Fruit fly (Drosophila melanogaster) whole organism, adult: Measurements from ENCODE around the gene CG13033.

ENCODE experiments used
- CG11617 ChIP-seq: fragments of 200-800 bp; sonication (Bioruptor generic); optimal IDR thresholded peaks from 2 replicates; lab custom pipeline; 2017; ENCODE audit warnings: mild to moderate bottlenecking, missing biosample characterization, missing genetic modification reagents, missing genetic modification characterization
- CG12768 ChIP-seq: fragments of 200-800 bp; sonication (Bioruptor generic); optimal IDR thresholded peaks from 2 replicates; lab custom pipeline; 2017; ENCODE audit warnings: missing biosample characterization, missing genetic modification characterization, mild to moderate bottlenecking, moderate library complexity, missing genetic modification reagents
- CG14711 ChIP-seq: fragments of 200-800 bp; sonication (Bioruptor generic); optimal IDR thresholded peaks from 2 replicates; lab custom pipeline; 2018; ENCODE audit warnings: missing biosample characterization, mild to moderate bottlenecking, missing genetic modification characterization, moderate library complexity
- CG1620 ChIP-seq: fragments of 200-800 bp; sonication (Bioruptor generic); optimal IDR thresholded peaks from 2 replicates; lab custom pipeline; 2016; ENCODE audit warnings: missing biosample characterization, missing genetic modification characterization
- CG33017 ChIP-seq: fragments of 200-800 bp; sonication (Bioruptor generic); optimal IDR thresholded peaks from 2 replicates; lab custom pipeline; 2018; ENCODE audit warnings: missing biosample characterization, mild to moderate bottlenecking, missing genetic modification characterization, moderate library complexity
- CG5204 ChIP-seq: fragments of 200-800 bp; sonication (Bioruptor generic); optimal IDR thresholded peaks from 2 replicates; lab custom pipeline; 2016; ENCODE audit warnings: missing biosample characterization, missing genetic modification characterization
- CG7045 ChIP-seq: fragments of 200-800 bp; sonication (Bioruptor generic); optimal IDR thresholded peaks from 2 replicates; lab custom pipeline; 2017; ENCODE audit warnings: missing biosample characterization, mild to moderate bottlenecking, missing genetic modification characterization
- CG7101 ChIP-seq: fragments of 200-800 bp; sonication (Bioruptor generic); optimal IDR thresholded peaks from 2 replicates; lab custom pipeline; 2018; ENCODE audit warnings: missing biosample characterization, mild to moderate bottlenecking, missing genetic modification characterization, moderate library complexity
- Clk ChIP-seq: fragments of 200-800 bp; sonication (Bioruptor generic); optimal IDR thresholded peaks from 2 replicates; lab custom pipeline; 2017; ENCODE audit warnings: missing biosample characterization, missing genetic modification characterization
- Crg-1 ChIP-seq: fragments of 200-800 bp; sonication (Bioruptor generic); optimal IDR thresholded peaks from 2 replicates; lab custom pipeline; 2016; ENCODE audit warnings: missing biosample characterization, missing genetic modification characterization
- Hr96 ChIP-seq: fragments of 200-800 bp; sonication (Bioruptor generic); optimal IDR thresholded peaks from 2 replicates; lab custom pipeline; 2016; ENCODE audit warnings: missing biosample characterization, missing genetic modification characterization
- Mnt ChIP-seq: fragments of 200-800 bp; sonication (Bioruptor generic); optimal IDR thresholded peaks from 2 replicates; lab custom pipeline; 2016; ENCODE audit warnings: missing biosample characterization, mild to moderate bottlenecking, missing genetic modification characterization
- bab1 ChIP-seq: fragments of 200-800 bp; sonication (Bioruptor generic); optimal IDR thresholded peaks from 3 replicates; lab custom pipeline; 2019; ENCODE audit warnings: missing biosample characterization, mild to moderate bottlenecking, missing genetic modification characterization, moderate library complexity
- cic ChIP-seq: fragments of 200-800 bp; sonication (Bioruptor generic); optimal IDR thresholded peaks from 2 replicates; lab custom pipeline; 2017; ENCODE audit warnings: missing biosample characterization, mild to moderate bottlenecking, missing genetic modification characterization, moderate library complexity
- cnc ChIP-seq, 2 experiments: fragments of >200 bp; optimal IDR thresholded peaks; 2 replicates each; lab custom pipeline; 2017
- kay ChIP-seq: fragments of 200-800 bp; sonication (Bioruptor generic); peaks from one replicate; lab custom pipeline; 2016; ENCODE audit warnings: missing biosample characterization, missing genetic modification characterization, borderline replicate concordance
- ovo ChIP-seq: fragments of 200-800 bp; sonication (Bioruptor generic); optimal IDR thresholded peaks from 2 replicates; lab custom pipeline; 2016; ENCODE audit warnings: missing biosample characterization, missing genetic modification characterization
- pad ChIP-seq: fragments of 200-800 bp; sonication (Bioruptor generic); optimal IDR thresholded peaks from 3 replicates; lab custom pipeline; 2017; ENCODE audit warnings: missing biosample characterization, missing genetic modification characterization, mild to moderate bottlenecking, moderate library complexity, missing genetic modification reagents
- tj ChIP-seq: fragments of 200-800 bp; sonication (Bioruptor generic); optimal IDR thresholded peaks from 3 replicates; lab custom pipeline; 2017; ENCODE audit warnings: missing biosample characterization, mild to moderate bottlenecking, missing genetic modification characterization, moderate library complexity
- toe ChIP-seq: fragments of 200-800 bp; sonication (Bioruptor generic); optimal IDR thresholded peaks from 2 replicates; lab custom pipeline; 2016; ENCODE audit warnings: missing biosample characterization, missing genetic modification characterization

The CG13033 gene

DNA sequence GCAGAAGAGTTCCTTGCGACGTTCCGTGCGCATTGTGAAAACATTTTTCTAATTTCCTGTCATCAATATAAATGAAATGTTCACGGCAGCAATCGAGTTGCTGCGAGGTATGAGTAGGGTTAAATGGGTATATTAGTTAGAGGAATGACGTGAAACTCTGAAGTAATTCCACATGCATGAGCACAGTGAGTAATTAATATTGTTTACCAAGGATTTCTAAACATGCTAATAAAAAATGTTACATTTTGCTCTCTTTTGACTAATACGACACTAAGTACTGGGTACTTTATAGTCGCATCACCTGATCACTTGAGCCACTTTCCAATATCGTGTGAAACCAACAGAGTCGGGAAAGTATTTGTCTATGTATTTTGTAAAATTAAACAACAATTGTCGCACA is 1.2 kb downstream of the CG13033 start:
- TF ChIP-seq CG11617 (no peak), cnc (optimal IDR thresholded peaks at IDR 0.05; lab: Kevin White, UChicago) (no peak), ovo (GFP tag; lab: Kevin White, UChicago) (no peak), kay (GFP tag; lab: Kevin White, UChicago) (no peak), CG33017 (tag; lab: Kevin White, UChicago) (no peak)

DNA sequence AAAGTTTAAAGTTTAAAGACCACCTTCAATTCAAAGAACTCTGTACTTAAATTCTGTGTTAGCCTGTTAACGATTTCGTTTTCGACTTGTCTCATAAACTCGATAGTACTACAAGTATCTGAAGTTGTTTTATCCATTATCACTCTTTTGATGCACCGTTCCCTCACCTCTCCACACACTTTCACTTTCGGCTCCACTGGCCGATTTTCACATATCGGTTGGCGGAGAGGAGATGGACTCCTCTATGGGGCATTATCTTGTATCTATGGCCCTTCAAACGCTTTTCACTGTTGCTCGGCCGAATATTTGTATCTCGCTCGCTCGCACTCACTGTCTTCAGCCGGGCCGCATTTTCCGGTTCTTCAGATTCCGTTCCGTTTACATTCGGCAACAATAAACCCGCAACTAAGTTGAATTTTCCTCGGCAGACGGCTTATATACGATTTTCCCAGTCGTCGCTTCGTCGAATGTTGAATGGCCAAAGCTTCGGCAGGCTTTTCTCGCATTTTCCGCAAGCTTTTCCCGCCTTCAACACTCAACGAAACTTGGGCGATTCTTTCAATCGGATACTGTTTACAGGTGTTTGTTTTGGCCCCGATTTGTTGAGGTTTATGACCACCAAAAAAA is 2.3 kb downstream of the CG13033 start, which contains the start of gene CG43373:
Gene CG43373, minus strand, starts transcription at position 373 of the 627 bp plus-strand sequence.
- TF ChIP-seq cic = no peak
- TF ChIP-seq kay (GFP tag; lab: Kevin White, UChicago) = no peak
- TF ChIP-seq ovo (GFP tag; lab: Kevin White, UChicago) = no peak
- TF ChIP-seq CG11617 = no peak
- TF ChIP-seq Clk (GFP tag; lab: Kevin White, UChicago) = no peak
- no peak for TF ChIP-seq cnc (optimal IDR thresholded peaks at IDR 0.05; lab: Kevin White, UChicago)
- TF ChIP-seq Mnt (GFP tag; lab: Kevin White, UChicago) = no peak
- no peak for TF ChIP-seq CG12768 (GFP tag; lab: Kevin White, UChicago)
- TF ChIP-seq CG7045 = no peak
- TF ChIP-seq CG5204 (GFP tag; lab: Kevin White, UChicago) = no peak
- TF ChIP-seq bab1 (GFP tag; lab: Kevin White, UChicago) = no peak
- no peak for TF ChIP-seq tj (GFP tag; lab: Kevin White, UChicago)
- TF ChIP-seq CG33017 (tag; lab: Kevin White, UChicago) = no peak
- TF ChIP-seq toe = no peak

DNA sequence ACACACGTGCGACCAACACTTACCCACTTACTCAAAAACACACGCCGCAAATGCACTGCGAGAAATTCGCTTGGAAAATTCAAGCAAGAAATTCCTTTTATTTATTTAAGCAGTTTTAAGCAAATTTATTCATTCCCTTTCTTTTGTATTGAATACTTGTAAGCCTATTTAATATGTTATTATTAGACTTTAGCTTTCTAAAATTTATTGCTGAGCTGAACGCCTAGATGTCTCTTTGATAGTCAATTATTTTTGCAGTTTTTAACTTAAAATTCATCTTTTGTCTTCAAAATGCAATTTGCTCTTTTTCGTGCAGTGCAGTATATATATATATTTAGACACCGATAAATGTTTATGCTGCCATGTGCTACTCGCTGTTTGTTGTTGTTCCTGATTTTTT is 11.5 kb downstream of the CG13033 start:
- no peak for TF ChIP-seq CG7045
- TF ChIP-seq Crg-1 = no peak
- no peak for TF ChIP-seq tj (GFP tag; lab: Kevin White, UChicago)
- TF ChIP-seq toe = no peak
- peak; percentile 57 for TF ChIP-seq bab1 (GFP tag; lab: Kevin White, UChicago)
- no peak for TF ChIP-seq CG5204 (GFP tag; lab: Kevin White, UChicago)
- no peak for TF ChIP-seq Clk (GFP tag; lab: Kevin White, UChicago)

DNA sequence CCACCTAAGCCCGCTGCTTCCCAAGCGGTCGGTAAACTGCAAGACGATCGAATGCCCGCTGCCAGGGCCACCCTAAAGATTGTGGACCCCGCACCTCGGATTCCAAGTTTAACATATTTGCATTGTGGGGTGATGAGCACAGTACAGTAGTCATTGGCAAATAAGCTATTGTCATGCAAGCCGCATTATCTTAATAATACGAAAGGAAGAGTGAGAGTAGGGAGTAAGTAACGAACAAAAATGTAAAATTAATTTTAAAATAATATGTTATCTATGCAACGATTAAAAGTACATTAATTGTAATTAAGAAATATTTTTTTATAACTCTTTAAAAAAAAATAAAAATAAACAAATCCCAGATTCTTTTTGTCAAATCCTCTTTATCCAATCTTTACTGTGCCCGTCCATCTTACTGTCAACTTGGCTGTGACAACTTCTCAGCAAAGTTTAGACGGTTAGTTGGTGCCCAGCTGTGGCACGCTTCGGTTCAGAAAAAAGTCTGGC is 48.2 kb downstream of the CG13033 start, which contains the start of gene st:
Gene st, plus strand, starts transcription at position 454 of the 504 bp plus-strand sequence.
- TF ChIP-seq CG12768 (GFP tag; lab: Kevin White, UChicago) (no peak), CG7101 (peak; percentile 18), CG33017 (tag; lab: Kevin White, UChicago) (peak; percentile 8), cic (no peak), tj (GFP tag; lab: Kevin White, UChicago) (peak; percentile 3)

dm6 chr3L:16495989-16496797 is 49.2 kb downstream of the CG13033 start, which contains the start of gene CG42514:
TSS of gene CG42514 (minus strand) at chr3L:16496236.
- TF ChIP-seq CG7045 (no peak), CG1620 (GFP tag; lab: Kevin White, UChicago) (no peak), ovo (GFP tag; lab: Kevin White, UChicago) (no peak), CG14711 (tag; lab: Kevin White, UChicago) (no peak), CG33017 (tag; lab: Kevin White, UChicago) (no peak), Clk (GFP tag; lab: Kevin White, UChicago) (no peak), CG7101 (peak; percentile 31), cic (peak; percentile 82), CG5204 (GFP tag; lab: Kevin White, UChicago) (no peak), kay (GFP tag; lab: Kevin White, UChicago) (peak; percentile 86), Mnt (GFP tag; lab: Kevin White, UChicago) (peak; percentile 37), tj (GFP tag; lab: Kevin White, UChicago) (peak; percentile 90), pad (no peak), CG12768 (GFP tag; lab: Kevin White, UChicago) (no peak)

DNA sequence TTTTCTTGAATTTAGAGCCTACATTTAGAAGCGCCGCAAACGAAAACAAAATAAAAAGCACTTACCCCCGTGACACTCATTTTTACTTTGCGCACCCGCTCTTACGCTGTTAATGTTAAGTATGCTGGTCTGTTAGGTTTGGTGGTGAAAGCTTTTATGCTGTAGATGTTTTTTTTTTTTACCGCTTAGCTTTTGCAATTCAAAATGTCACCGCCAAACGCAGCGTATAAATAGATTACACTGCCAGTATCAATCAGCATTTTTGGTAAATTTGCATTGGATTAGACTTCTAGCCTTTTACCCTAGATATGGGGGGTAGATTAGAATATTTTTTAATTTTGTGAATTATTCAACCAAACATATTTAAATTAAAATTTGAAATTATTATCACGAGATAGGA is 50.2 kb downstream of the CG13033 start:
- no peak for TF ChIP-seq toe
- TF ChIP-seq kay (GFP tag; lab: Kevin White, UChicago) = no peak
- TF ChIP-seq Clk (GFP tag; lab: Kevin White, UChicago) = no peak
- TF ChIP-seq cic = no peak
- no peak for TF ChIP-seq Mnt (GFP tag; lab: Kevin White, UChicago)
- no peak for TF ChIP-seq ovo (GFP tag; lab: Kevin White, UChicago)
- no peak for TF ChIP-seq Crg-1
- TF ChIP-seq CG12768 (GFP tag; lab: Kevin White, UChicago) = no peak
- TF ChIP-seq Hr96 (GFP tag; lab: Kevin White, UChicago) = no peak
- no peak for TF ChIP-seq CG5204 (GFP tag; lab: Kevin White, UChicago)
- TF ChIP-seq cnc (optimal IDR thresholded peaks at IDR 0.05; lab: Kevin White, UChicago) = no peak
- no peak for TF ChIP-seq CG14711 (tag; lab: Kevin White, UChicago)
